Worm (Caenorhabditis elegans) whole organism, L4/young adult: ENCODE data around the gene nep-2.

Experiments used
- W03F9.2 ChIP-seq: fragments of 150-350 bp; optimal IDR thresholded peaks from 2 replicates; lab custom pipeline; 2014; ENCODE audit warnings: missing biosample characterization, missing genetic modification characterization
- dao-5 ChIP-seq: sonication (generic microtip); optimal IDR thresholded peaks from 2 replicates; lab custom pipeline; 2016; ENCODE audit warnings: missing genotype, missing genetic modification characterization, moderate library complexity, missing compliant biosample characterization
- him-1 ChIP-seq: sonication (generic microtip); optimal IDR thresholded peaks from 2 replicates; lab custom pipeline; 2016; ENCODE audit warnings: missing genotype, missing genetic modification reagents, missing genetic modification characterization, missing compliant biosample characterization

The nep-2 gene

DNA sequence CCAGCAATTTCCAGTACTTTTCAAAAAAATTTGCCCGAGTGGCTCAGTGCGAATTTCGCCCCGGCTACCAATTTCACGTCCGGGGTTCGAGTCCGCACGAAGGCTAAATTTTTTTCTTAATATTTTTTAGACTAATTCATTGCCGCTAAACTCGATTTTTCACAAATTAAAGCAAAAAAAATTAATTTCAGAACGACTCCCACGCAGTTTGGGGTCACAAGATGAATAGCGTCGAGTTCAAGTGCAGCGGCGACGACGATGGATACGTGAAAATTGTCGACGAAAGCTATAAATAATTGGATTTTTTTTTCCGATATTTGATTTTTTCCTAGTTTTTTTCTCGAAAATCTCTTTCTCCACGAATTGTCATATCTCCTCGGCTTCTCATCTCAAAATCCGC is 25.7 kb upstream of the nep-2 start:
- TF ChIP-seq him-1 (tag; lab: Kevin White, UChicago) (no peak), W03F9.2 (no peak), dao-5 (tag; lab: Kevin White, UChicago) (no peak)

DNA sequence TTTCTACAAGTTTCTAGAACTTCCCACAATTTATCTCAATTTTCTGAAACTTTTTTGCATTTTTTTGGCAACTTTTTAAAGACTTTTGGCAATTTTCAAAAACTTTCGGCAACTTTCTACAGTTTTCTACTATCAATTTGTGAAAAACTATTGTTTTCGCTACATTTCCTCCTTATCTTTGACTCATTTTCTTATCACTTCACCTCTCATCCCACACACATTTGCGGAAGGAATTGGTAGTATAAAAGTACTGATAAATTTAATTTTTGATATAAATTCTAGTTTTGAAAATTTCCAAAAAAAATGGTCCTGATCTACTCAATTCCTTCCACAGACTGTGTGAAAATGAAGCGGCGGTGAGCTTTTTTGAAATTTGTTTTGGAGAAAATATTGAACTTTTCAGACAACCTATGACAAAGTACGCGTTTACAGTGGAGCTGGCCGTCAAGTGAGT is 24.1 kb upstream of the nep-2 start, which contains the start of gene F29A7.4:
Gene F29A7.4 (plus strand): TSS at position 404 of the 454 bp plus-strand sequence.
- TF ChIP-seq W03F9.2 = no peak
- no peak for TF ChIP-seq dao-5 (tag; lab: Kevin White, UChicago)
- no peak for TF ChIP-seq him-1 (tag; lab: Kevin White, UChicago)

DNA sequence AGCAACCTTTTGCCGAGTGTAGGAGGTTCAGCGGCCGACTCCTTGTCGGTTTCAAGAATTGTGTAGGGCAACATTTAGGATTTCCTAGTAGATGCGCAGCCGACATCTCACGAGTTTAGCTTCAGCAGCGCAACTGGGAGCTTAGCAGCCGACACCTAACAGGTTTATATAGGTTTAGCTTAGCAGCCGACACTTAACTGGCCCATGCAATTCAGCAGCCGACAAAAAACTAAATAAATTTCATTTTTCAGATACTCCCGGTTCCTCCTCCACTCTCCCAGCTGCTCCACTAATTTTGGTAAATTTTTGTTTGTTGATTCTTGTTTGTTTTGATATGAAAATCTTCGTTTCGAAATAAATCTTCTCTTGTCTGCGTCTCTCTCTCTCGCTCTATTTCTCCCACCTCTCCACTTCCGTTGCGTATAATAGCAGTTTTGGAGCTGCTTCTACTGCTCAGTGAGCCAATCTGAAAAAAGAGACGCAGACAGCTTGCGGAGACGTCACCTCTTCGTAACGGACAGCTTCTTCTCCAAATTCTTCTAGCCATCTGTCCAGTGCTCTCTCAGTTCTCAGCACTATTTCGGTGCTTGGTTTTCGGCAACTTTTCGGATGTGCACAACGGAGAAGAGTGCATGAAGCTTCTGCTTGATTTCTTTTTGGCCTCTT is 22.5 kb upstream of the nep-2 start:
- peak; percentile 18 for TF ChIP-seq him-1 (tag; lab: Kevin White, UChicago)
- no peak for TF ChIP-seq dao-5 (tag; lab: Kevin White, UChicago)
- no peak for TF ChIP-seq W03F9.2

DNA sequence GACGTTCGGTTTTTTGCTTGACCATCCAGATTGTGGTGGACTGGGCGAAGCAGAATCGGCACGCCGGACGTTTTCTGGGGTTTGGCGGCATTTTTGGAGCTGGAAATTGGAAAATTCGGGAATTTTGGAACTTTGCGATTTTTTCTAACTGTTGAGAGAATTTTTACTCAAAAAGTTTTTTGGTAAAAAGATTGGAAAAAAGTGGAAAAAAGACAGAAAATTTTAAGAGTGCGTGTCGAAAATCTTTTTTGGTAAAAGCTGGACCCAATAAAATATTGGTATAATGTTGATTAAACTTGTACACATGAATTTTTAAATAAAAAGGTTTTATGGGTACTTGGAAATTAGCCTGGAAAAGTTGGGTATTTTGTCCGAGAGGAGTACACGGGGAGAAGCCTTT is 16.7 kb upstream of the nep-2 start, which contains the start of gene T05A8.7:
Gene T05A8.7 (minus strand): TSS at position 101 of the 400 bp plus-strand sequence.
- TF ChIP-seq dao-5 (tag; lab: Kevin White, UChicago) (no peak), him-1 (tag; lab: Kevin White, UChicago) (no peak), W03F9.2 (no peak)

DNA sequence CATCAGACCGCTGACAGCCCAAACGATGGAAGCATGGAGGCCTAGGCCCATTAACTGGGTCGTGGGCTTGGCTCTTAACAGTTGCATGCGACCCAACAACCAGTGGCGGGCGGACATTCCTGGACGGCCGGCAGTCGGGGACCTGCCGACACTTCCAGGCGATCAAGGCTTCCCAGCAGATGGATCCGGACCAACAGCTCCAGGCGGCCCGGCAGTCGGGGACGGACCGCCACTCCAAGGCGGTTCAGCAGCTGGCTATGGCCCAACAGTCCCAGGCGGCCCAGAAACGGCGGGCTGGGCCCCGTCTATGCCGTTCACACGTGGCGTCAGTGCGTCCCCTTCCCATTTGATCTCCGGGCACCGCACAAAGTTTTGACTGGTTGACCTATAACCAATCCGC is 15.9 kb upstream of the nep-2 start:
- no peak for TF ChIP-seq dao-5 (tag; lab: Kevin White, UChicago)
- no peak for TF ChIP-seq W03F9.2

DNA sequence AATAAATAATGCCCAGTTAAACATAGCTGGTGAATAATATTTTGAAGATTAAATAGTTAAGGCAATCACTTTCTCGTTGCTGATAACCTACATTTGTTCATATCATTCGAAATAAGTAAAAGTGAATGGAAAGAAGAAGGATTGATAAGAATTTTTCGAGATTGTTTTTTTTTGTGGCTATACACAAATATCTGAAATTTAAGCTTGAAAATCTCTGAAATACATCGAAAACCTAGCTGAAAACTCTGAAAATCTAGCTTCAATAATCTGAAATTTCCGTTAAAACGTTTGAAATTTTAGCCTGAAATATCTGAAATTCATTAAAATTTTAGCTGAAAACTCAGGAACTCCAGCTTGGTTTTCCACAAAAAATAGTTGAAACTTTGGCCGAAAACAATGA is 14.1 kb upstream of the nep-2 start, which contains the start of gene T05A8.6:
Gene T05A8.6 (minus strand): TSS at position 101 of the 400 bp plus-strand sequence.
- no peak for TF ChIP-seq dao-5 (tag; lab: Kevin White, UChicago)
- no peak for TF ChIP-seq W03F9.2
- no peak for TF ChIP-seq him-1 (tag; lab: Kevin White, UChicago)

DNA sequence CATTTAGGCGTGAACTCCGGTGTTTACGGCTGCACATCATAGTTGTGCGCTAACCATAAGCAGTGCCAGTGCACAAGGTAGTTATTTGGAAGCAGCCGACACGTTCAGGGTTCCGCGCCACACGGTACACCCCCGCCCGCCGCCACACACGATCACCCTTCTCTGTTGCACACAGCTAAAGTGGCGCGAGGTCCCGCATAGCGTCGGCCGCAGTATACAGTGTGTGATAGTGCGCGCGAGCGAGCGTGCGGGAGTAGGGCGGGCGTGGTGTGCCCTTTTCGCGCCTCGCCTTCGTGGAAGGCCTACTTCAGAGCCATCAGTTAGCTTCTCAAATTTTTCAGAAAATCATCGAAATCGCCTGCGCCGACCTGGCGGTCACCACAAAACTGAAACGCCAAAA is 11.4 kb upstream of the nep-2 start:
- TF ChIP-seq W03F9.2 (no peak), dao-5 (tag; lab: Kevin White, UChicago) (no peak), him-1 (tag; lab: Kevin White, UChicago) (no peak)

DNA sequence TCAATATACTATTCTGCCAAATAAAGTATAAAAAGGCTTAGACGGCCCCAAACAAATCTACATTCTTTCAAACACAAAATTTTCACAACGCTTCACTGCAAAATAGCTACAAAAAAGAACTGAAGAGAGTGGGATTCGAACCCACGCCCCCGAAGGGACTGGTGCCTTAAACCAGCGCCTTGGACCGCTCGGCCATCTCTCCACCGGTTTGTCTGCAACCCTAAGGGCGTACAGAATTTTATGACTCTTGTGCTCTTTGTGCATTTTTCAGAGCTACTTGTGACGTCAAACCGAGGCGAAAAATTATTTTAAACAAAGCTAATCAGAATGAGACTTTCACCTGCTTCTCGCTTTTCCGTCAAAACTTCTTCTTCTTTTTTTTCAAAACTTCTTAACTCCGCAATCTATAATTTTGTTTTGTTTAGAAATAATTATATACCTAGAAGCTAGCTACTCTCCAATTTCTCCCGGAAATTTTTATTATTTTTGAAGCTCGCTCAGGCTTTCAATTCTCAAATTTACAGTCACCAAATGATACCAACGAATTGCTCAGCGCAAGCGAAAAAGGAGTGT is 10.7 kb upstream of the nep-2 start, which contains the start of gene T05A8.8:
Gene T05A8.8 (plus strand): TSS at position 523 of the 573 bp plus-strand sequence.
- TF ChIP-seq him-1 (tag; lab: Kevin White, UChicago) = no peak
- no peak for TF ChIP-seq W03F9.2
- no peak for TF ChIP-seq dao-5 (tag; lab: Kevin White, UChicago)

DNA sequence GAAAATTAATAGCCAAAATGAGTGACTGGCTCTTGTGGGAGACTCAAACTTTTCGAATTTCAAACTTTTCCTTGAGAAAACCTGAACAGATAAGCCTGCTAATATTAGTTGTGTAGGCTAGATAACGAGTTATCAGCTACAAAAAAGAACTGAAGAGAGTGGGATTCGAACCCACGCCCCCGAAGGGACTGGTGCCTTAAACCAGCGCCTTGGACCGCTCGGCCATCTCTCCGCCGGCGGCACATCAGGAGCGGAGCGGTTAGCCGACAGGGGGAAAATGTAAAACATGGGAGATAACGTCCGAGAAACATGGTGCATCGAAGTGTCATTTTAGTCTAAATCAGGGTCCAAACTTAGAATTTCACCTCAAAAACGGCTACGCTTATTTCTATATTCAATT is 10.1 kb upstream of the nep-2 start:
- TF ChIP-seq W03F9.2 (no peak), dao-5 (tag; lab: Kevin White, UChicago) (no peak), him-1 (tag; lab: Kevin White, UChicago) (no peak)

DNA sequence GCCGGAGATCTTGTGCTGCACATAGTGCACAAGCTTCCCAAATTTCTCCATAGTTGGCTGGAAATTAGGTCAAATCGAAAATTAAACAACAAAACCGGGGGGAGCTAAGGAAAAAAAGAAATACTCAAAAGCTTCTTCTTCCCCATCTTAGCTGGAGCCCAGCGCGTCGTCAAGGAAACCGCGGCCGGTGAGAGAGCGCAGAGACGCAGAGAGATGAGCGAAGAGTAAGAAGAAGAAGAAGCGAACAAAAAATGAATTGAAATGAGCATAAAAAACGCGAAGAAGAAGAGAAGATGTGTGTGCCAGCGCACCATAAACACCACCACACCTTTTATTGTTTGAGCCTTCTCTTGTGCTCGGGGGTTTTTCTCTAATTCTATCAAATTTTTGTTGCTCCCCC is 9.6 kb upstream of the nep-2 start, which contains the start of gene wdr-31:
Gene wdr-31 (minus strand): TSS at position 101 of the 400 bp plus-strand sequence.
- TF ChIP-seq W03F9.2 (no peak), dao-5 (tag; lab: Kevin White, UChicago) (no peak), him-1 (tag; lab: Kevin White, UChicago) (no peak)

DNA sequence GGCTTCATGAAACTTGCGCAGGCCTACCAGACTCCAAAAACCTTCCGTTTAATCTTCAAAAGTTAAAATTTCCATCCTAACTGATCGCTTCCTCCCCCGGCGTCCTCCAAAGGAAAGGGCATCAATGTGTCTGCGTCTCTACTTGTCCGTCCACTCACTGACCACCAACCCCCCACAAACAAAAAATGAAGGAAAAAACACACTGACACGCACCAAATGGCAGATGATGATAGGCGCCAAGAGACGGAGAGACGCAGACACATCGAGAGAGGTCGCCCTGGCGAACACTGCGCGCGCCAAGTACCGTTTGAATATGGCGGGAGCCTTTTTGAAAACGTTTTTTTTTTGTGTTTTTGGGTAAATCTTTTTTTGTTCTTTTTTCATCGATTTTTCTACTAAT is 9.2 kb upstream of the nep-2 start:
- TF ChIP-seq him-1 (tag; lab: Kevin White, UChicago) (no peak), dao-5 (tag; lab: Kevin White, UChicago) (no peak), W03F9.2 (no peak)

DNA sequence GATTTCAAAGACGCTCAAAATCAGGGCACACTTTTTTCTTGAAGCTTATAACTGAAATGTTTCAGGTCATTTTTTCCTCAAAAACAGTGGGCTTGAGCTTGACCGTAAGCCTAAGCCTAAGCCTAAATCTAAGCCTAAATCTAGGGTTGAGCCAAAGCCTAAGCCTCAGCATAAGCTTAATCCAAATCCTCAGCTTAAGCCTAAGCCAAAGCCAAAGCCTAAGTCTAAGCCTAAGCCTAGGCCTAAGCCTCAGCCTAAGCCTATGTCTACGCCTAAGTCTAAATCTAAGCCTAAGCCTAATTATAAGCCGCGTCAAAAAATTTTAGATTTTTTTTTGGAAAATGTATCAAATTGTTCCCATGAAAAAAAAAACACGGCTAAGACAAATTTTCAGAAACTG is 8.7 kb upstream of the nep-2 start:
- no peak for TF ChIP-seq W03F9.2
- TF ChIP-seq dao-5 (tag; lab: Kevin White, UChicago) = no peak
- TF ChIP-seq him-1 (tag; lab: Kevin White, UChicago) = no peak

DNA sequence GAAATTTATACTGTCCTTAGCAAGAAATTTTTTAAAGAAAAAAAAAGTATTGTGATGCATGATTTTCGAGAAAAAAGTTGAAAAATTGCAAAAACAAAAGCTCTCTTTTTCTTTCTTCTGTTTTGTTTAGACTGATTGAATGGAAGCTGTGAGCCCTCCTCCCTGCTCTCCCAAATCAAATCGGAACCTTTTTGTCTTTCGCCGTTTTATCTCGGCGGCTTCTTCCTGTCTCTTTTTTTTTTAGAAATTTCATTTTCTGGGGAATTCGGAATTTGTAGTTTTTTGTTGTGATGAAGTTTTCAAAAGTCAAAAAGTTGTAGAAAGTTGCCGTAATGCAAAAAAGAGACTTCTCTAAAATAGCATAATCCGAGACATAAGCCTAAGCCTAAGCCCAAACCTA is 5.1 kb upstream of the nep-2 start:
- no peak for TF ChIP-seq W03F9.2
- no peak for TF ChIP-seq him-1 (tag; lab: Kevin White, UChicago)
- no peak for TF ChIP-seq dao-5 (tag; lab: Kevin White, UChicago)

DNA sequence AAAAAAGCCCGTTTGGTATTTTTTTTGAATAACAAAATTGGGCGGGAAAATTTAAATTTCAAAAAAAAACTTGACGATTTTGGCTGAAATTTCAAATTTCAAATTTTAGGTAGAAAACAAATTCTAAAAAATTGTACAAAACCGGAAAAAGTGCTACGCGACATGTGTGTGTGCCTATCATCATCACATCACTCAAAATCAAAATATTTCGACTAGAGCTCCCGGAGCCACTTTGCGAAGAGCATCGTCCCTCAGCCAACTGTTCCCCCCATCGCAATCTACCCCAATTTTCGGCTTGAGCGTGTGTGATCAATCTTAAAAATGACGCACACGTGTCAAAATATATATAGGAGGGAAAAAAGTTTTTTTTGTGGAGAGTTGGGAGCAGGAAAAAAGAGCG is 1.2 kb upstream of the nep-2 start:
- no peak for TF ChIP-seq W03F9.2
- no peak for TF ChIP-seq dao-5 (tag; lab: Kevin White, UChicago)
- TF ChIP-seq him-1 (tag; lab: Kevin White, UChicago) = no peak
